In the genomic region with DNA sequence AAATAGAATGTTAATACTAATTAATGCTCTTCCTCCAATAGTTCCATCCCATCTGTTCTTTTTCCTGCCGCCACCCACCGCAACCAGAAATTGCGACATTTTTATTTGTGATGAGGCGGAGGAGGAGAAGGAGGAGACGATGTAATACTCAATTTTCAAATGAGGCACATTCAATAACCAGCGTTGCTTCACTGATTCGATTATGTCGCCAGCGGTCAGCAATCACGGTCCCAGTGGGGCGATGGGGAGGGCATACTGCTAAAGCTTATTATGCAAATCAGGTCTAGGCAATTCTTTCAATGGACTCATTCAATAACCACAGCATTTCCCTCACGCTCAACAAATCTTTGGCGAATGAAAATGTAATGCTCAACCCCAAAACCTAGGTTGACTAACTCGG, we compare ENCODE assay signal across 5 worm cellular contexts.
A peak's percentile ranks its signal among the peaks of the same experiment; 100 is the strongest.
TF ChIP-seq lines count a peak whose summit lies in the region.

No protein-coding gene starts in this region.

TF ChIP-seq in whole organism, L1 larva, 84 proteins besides CTCF, POLR2A, EP300 and RAD21:
- TF ChIP-seq dsc-1 (tag; optimal IDR thresholded peaks at IDR 0.05; lab: Kevin White, UChicago), result peak; percentile 36
- peak; percentile 69 for TF ChIP-seq lin-14 (GFP tag; optimal IDR thresholded peaks at IDR 0.05; lab: Kevin White, UChicago)
- TF ChIP-seq nhr-90 (tag; optimal IDR thresholded peaks at IDR 0.05; lab: Kevin White, UChicago; ENCODE audit: poor library complexity), result no peak
- no peak for TF ChIP-seq fkh-8 (tag; optimal IDR thresholded peaks at IDR 0.05; lab: Kevin White, UChicago)
- TF ChIP-seq hlh-17 (GFP tag; optimal IDR thresholded peaks at IDR 0.05; lab: Kevin White, UChicago; ENCODE audit: borderline replicate concordance), result no peak
- TF ChIP-seq unc-86 (tag; optimal IDR thresholded peaks at IDR 0.05; lab: Kevin White, UChicago), result no peak
- TF ChIP-seq sox-4 (tag; optimal IDR thresholded peaks at IDR 0.05; lab: Kevin White, UChicago), result no peak
- peak; percentile 46 for TF ChIP-seq ces-1 (GFP tag; optimal IDR thresholded peaks at IDR 0.05; lab: Kevin White, UChicago)
- TF ChIP-seq ceh-8 (GFP tag; optimal IDR thresholded peaks at IDR 0.05; lab: Kevin White, UChicago), result peak; percentile 74

TF ChIP-seq in whole organism, L2 larva, 48 proteins besides CTCF, POLR2A, EP300 and RAD21:
- TF ChIP-seq gmeb-1 (tag; optimal IDR thresholded peaks at IDR 0.05; lab: Kevin White, UChicago) (no peak), mdl-1 (tag; optimal IDR thresholded peaks at IDR 0.05; lab: Kevin White, UChicago) (no peak), F13H6.1 (tag; optimal IDR thresholded peaks at IDR 0.05; lab: Kevin White, UChicago) (peak; percentile 24)

TF ChIP-seq in whole organism, L4 larva, 104 proteins besides CTCF, POLR2A, EP300 and RAD21:
- no peak for TF ChIP-seq spr-1 (tag; optimal IDR thresholded peaks at IDR 0.05; lab: Kevin White, UChicago)
- no peak for TF ChIP-seq ceh-82 (tag; optimal IDR thresholded peaks at IDR 0.05; lab: Kevin White, UChicago)
- TF ChIP-seq ctbp-1 (GFP tag; IDR thresholded peaks at IDR 0.05; lab: Robert Waterston, UW), result peak; percentile 29; the same call in 1 of the 2 replicates
- no peak for TF ChIP-seq cey-2 (tag; optimal IDR thresholded peaks at IDR 0.05; lab: Kevin White, UChicago; ENCODE audit: borderline replicate concordance, insufficient read depth)
TF ChIP-seq in whole organism, L4 larva: peak in this region for 1.

TF ChIP-seq in whole organism, late embryonic, 69 proteins besides CTCF, POLR2A, EP300 and RAD21:
- TF ChIP-seq F13H6.1 (tag; optimal IDR thresholded peaks at IDR 0.05; lab: Kevin White, UChicago), result no peak
- peak; percentile 50 for TF ChIP-seq ceh-31 (tag; optimal IDR thresholded peaks at IDR 0.05; lab: Kevin White, UChicago)
- no peak for TF ChIP-seq ceh-24 (tag; optimal IDR thresholded peaks at IDR 0.05; lab: Kevin White, UChicago)
- TF ChIP-seq unc-86 (tag; optimal IDR thresholded peaks at IDR 0.05; lab: Kevin White, UChicago), result no peak
- no peak for TF ChIP-seq hlh-6 (tag; optimal IDR thresholded peaks at IDR 0.05; lab: Kevin White, UChicago)
- TF ChIP-seq pax-1 (tag; optimal IDR thresholded peaks at IDR 0.05; lab: Kevin White, UChicago), result no peak
- TF ChIP-seq ceh-6 (GFP tag; optimal IDR thresholded peaks at IDR 0.05; lab: Kevin White, UChicago), result peak; percentile 40
- no peak for TF ChIP-seq eyg-1 (tag; optimal IDR thresholded peaks at IDR 0.05; lab: Kevin White, UChicago)
- peak; percentile 44 for TF ChIP-seq ceh-14 (tag; optimal IDR thresholded peaks at IDR 0.05; lab: Kevin White, UChicago)
- TF ChIP-seq unc-3 (GFP tag; conservative IDR thresholded peaks at IDR 0.05; lab: Robert Waterston, UW), result no peak
- TF ChIP-seq unc-3 (tag; optimal IDR thresholded peaks at IDR 0.05; lab: Kevin White, UChicago), result no peak
- no peak for TF ChIP-seq odd-2 (tag; optimal IDR thresholded peaks at IDR 0.05; lab: Kevin White, UChicago)
- TF ChIP-seq ceh-48 (tag; optimal IDR thresholded peaks at IDR 0.05; lab: Kevin White, UChicago), result peak; percentile 2
- TF ChIP-seq tbx-7 (tag; optimal IDR thresholded peaks at IDR 0.05; lab: Kevin White, UChicago), result no peak
- no peak for TF ChIP-seq C08G9.2 (tag; optimal IDR thresholded peaks at IDR 0.05; lab: Kevin White, UChicago)
- no peak for TF ChIP-seq ahr-1 (tag; optimal IDR thresholded peaks at IDR 0.05; lab: Kevin White, UChicago)
- peak; percentile 100 for TF ChIP-seq unc-42 (tag; optimal IDR thresholded peaks at IDR 0.05; lab: Kevin White, UChicago)
- no peak for TF ChIP-seq ref-2 (tag; optimal IDR thresholded peaks at IDR 0.05; lab: Kevin White, UChicago)
- TF ChIP-seq fkh-10 (GFP tag; optimal IDR thresholded peaks at IDR 0.05; lab: Kevin White, UChicago), result peak; percentile 62
- TF ChIP-seq tbx-2 (tag; optimal IDR thresholded peaks at IDR 0.05; lab: Kevin White, UChicago), result no peak
- no peak for TF ChIP-seq ceh-22 (tag; optimal IDR thresholded peaks at IDR 0.05; lab: Kevin White, UChicago)
- TF ChIP-seq ttx-3 (tag; optimal IDR thresholded peaks at IDR 0.05; lab: Kevin White, UChicago), result no peak
- no peak for TF ChIP-seq ets-4 (tag; optimal IDR thresholded peaks at IDR 0.05; lab: Kevin White, UChicago)
- no peak for TF ChIP-seq pros-1 (tag; optimal IDR thresholded peaks at IDR 0.05; lab: Kevin White, UChicago)

TF ChIP-seq in whole organism, mixed stage, embryonic, 35 proteins besides CTCF, POLR2A, EP300 and RAD21:
- peak; percentile 16 for TF ChIP-seq mep-1 (tag; optimal IDR thresholded peaks at IDR 0.05; lab: Kevin White, UChicago)
- TF ChIP-seq hlh-1 (tag; optimal IDR thresholded peaks at IDR 0.05; lab: Kevin White, UChicago), result no peak
- peak; percentile 18 for TF ChIP-seq cnd-1 (tag; optimal IDR thresholded peaks at IDR 0.05; lab: Kevin White, UChicago)
- TF ChIP-seq ces-1 (GFP tag; optimal IDR thresholded peaks at IDR 0.05; lab: Kevin White, UChicago), result peak; percentile 100

Comparison
In these comparisons a context has a peak if more than half of its experiments do, and no peak if none do; other contexts are left out.
1. Of the 29 proteins assayed by ChIP-seq in both whole organism, L4 larva and whole organism, L1 larva: peak only in whole organism, L4 larva: none; only in whole organism, L1 larva: ces-1; in both: none; in neither: 28.